Fruit fly (Drosophila melanogaster): ENCODE measurements around the gene CG3808.
A peak's percentile ranks its signal among the peaks of the same experiment; 100 is the strongest.

Gene CG3808

DNA sequence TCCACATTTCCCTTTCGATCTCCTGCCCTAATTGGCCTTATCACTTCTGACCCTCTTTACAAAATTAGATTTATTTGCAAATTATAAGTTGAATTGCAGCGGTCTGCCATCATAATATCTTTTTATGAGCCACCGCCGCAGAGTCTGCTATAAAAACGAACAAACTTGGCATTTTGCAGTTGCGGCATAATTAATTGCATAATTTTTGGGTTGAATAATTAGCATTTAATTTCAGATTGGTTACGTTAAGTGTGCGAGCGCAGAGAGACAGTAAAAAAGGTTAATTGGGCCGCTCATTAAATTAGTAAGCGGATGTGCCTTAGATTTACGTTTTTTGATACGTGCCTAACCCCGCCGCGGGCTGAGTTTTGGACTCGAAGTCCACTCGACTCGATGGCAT lies 51.3 kb downstream of the CG3808 start (continued):
- TF ChIP-seq CG11456 (GFP tag; IDR thresholded peaks at IDR 0.05) (no peak), CG2199 (GFP tag; IDR thresholded peaks at IDR 0.05) (0 out of 3 replicates have a peak, but pooled peaks have one; percentile 20), Hr78 (GFP tag; optimal IDR thresholded peaks at IDR 0.05) (peak in 1 of 2 experiments; percentile 24), sna (GFP tag; IDR thresholded peaks at IDR 0.05; ENCODE audit: partially characterized antibody) (no peak), CG7963 (GFP tag; IDR thresholded peaks at IDR 0.05; ENCODE audit: partially characterized antibody) (no peak), chinmo (GFP tag; IDR thresholded peaks at IDR 0.05; ENCODE audit: partially characterized antibody) (0 out of 4 replicates have a peak, but pooled peaks have one; percentile 72), Rfx (GFP tag; IDR thresholded peaks at IDR 0.05) (peak; percentile 28), z (GFP tag; IDR thresholded peaks at IDR 0.05) (peak; percentile 47; the same call in 1 of the 3 replicates), stwl (tag; optimal IDR thresholded peaks at IDR 0.05) (peak; percentile 9), Vsx1 (GFP tag; optimal IDR thresholded peaks at IDR 0.05) (peak; percentile 50), kni (GFP tag; optimal IDR thresholded peaks at IDR 0.05) (no peak), fru (optimal IDR thresholded peaks at IDR 0.05) (no peak), CG31388 (GFP tag; optimal IDR thresholded peaks at IDR 0.05) (no peak)
